Fruit fly (Drosophila melanogaster) whole organism, pupa: ENCODE measurements around the gene CG14641.

Experiments used
- CG12605 ChIP-seq: fragments of 200-800 bp; sonication (Bioruptor generic); IDR thresholded peaks from 2 replicates; pipeline ENCODE4 v1.3.6; 2022; ENCODE audit warnings: missing biosample characterization, missing genetic modification characterization
- CG13204 ChIP-seq: fragments of 200-800 bp; sonication (Bioruptor generic); optimal IDR thresholded peaks from 2 replicates; lab custom pipeline; 2018; ENCODE audit warnings: missing biosample characterization, mild to moderate bottlenecking, missing genetic modification characterization, moderate library complexity
- CG15710 ChIP-seq: fragments of 200-800 bp; sonication (Bioruptor generic); optimal IDR thresholded peaks from 2 replicates; lab custom pipeline; 2018; ENCODE audit warnings: missing biosample characterization, mild to moderate bottlenecking, missing genetic modification characterization, moderate library complexity
- D1 ChIP-seq: fragments of 200-800 bp; sonication (Bioruptor generic); optimal IDR thresholded peaks from 2 replicates; lab custom pipeline; 2018; ENCODE audit warnings: missing biosample characterization, mild to moderate bottlenecking, missing genetic modification characterization, moderate library complexity
- EcR ChIP-seq: fragments of 200-800 bp; sonication (Bioruptor generic); optimal IDR thresholded peaks from 3 replicates; lab custom pipeline; 2019; ENCODE audit warnings: missing biosample characterization, missing genetic modification characterization, mild to moderate bottlenecking, moderate library complexity, missing genetic modification reagents
- Pif1B ChIP-seq: fragments of 200-800 bp; sonication (Bioruptor generic); optimal IDR thresholded peaks from 3 replicates; lab custom pipeline; 2016; ENCODE audit warnings: missing biosample characterization, missing genetic modification characterization
- Snoo ChIP-seq: fragments of 200-800 bp; sonication (Bioruptor generic); optimal IDR thresholded peaks from 3 replicates; lab custom pipeline; 2017; ENCODE audit warnings: missing biosample characterization, mild to moderate bottlenecking, missing genetic modification characterization, inconsistent platforms
- rn ChIP-seq: fragments of 200-800 bp; sonication (Bioruptor generic); IDR thresholded peaks from 2 replicates; pipeline ENCODE4 v1.3.6; 2022; ENCODE audit warnings: missing biosample characterization, missing genetic modification characterization

dm6 chr3R:4246578-4247070, 14.5 kb upstream of the CG14641 start, which contains the start of gene TwdlF:
- TF ChIP-seq Snoo (tag; lab: Kevin White, UChicago) = no peak
- no peak for TF ChIP-seq CG12605 (GFP tag; lab: Robert Waterston, UW)
- TF ChIP-seq Pif1B = no peak
- no peak for TF ChIP-seq rn (GFP tag; lab: Robert Waterston, UW)
- TF ChIP-seq CG15710 = no peak
- TF ChIP-seq CG13204 (GFP tag; lab: Kevin White, UChicago) = no peak
- TF ChIP-seq EcR (GFP tag; lab: Kevin White, UChicago) = no peak
- no peak for TF ChIP-seq D1 (tag; lab: Kevin White, UChicago)
